Worm (Caenorhabditis elegans): Measurements from ENCODE around the gene rft-2.
"Not testable (repeated sequence)": the region's sequence is repeated elsewhere in the genome, so short reads cannot be mapped to it uniquely, and the experiment has no call there.

rft-2 gene

ce11 chrV:4489893-4490292, 39.5 kb upstream of the rft-2 start:
- TF ChIP-seq unc-62 (GFP tag; optimal IDR thresholded peaks at IDR 0.05) (peak; percentile 30), R02D3.7 (tag; optimal IDR thresholded peaks at IDR 0.05) (no peak)

ce11 chrV:4488989-4489388, 38.6 kb upstream of the rft-2 start:
- no peak for TF ChIP-seq nfya-1 (tag; optimal IDR thresholded peaks at IDR 0.05; ENCODE audit: insufficient read depth)
- TF ChIP-seq fkh-2 (tag; optimal IDR thresholded peaks at IDR 0.05): no peak

ce11 chrV:4487888-4488287, 37.5 kb upstream of the rft-2 start:
- no peak for TF ChIP-seq lin-39 (tag; optimal IDR thresholded peaks at IDR 0.05)
- no peak for TF ChIP-seq ceh-16 (tag; optimal IDR thresholded peaks at IDR 0.05)
- TF ChIP-seq skn-1 (tag; optimal IDR thresholded peaks at IDR 0.05): no peak
- TF ChIP-seq egl-27 (tag; optimal IDR thresholded peaks at IDR 0.05): no peak
- TF ChIP-seq lsy-12 (tag; optimal IDR thresholded peaks at IDR 0.05): no peak
- no peak for TF ChIP-seq ceh-9 (tag; optimal IDR thresholded peaks at IDR 0.05)
- TF ChIP-seq unc-39 (tag; optimal IDR thresholded peaks at IDR 0.05): no peak
- no peak for TF ChIP-seq fkh-10 (GFP tag; optimal IDR thresholded peaks at IDR 0.05)
- no peak for TF ChIP-seq unc-62 (GFP tag; optimal IDR thresholded peaks at IDR 0.05)
- no peak for TF ChIP-seq nhr-23 (tag; optimal IDR thresholded peaks at IDR 0.05)
- no peak for TF ChIP-seq aly-2 (tag; optimal IDR thresholded peaks at IDR 0.05)
- TF ChIP-seq sea-2 (GFP tag; optimal IDR thresholded peaks at IDR 0.05): no peak
- TF ChIP-seq ceh-82 (tag; optimal IDR thresholded peaks at IDR 0.05): no peak
- TF ChIP-seq elt-2 (tag; optimal IDR thresholded peaks at IDR 0.05): no peak
- TF ChIP-seq zag-1 (tag; optimal IDR thresholded peaks at IDR 0.05): no peak
- TF ChIP-seq nhr-77 (tag; optimal IDR thresholded peaks at IDR 0.05): no peak
- TF ChIP-seq ZK546.5 (tag; optimal IDR thresholded peaks at IDR 0.05): no peak
- no peak for TF ChIP-seq lin-15B (tag; optimal IDR thresholded peaks at IDR 0.05)
- no peak for TF ChIP-seq ceh-28 (tag; optimal IDR thresholded peaks at IDR 0.05)

- TF ChIP-seq elt-2 (tag; optimal IDR thresholded peaks at IDR 0.05) (peak; percentile 1), eor-1 (tag; optimal IDR thresholded peaks at IDR 0.05) (no peak), pqm-1 (tag; optimal IDR thresholded peaks at IDR 0.05) (no peak), ceh-9 (tag; optimal IDR thresholded peaks at IDR 0.05) (no peak), ama-1 (optimal IDR thresholded peaks at IDR 0.05) (peak; percentile 61)
Observed at ce11 chrV:4486626-4487025, 36.3 kb upstream of the rft-2 start.

ce11 chrV:4483049-4483507, 32.7 kb upstream of the rft-2 start, which contains the start of gene exc-15:
exc-15 (plus strand) TSS chrV:4483459.
- peak; percentile 25 for TF ChIP-seq nhr-23 (tag; optimal IDR thresholded peaks at IDR 0.05)
- TF ChIP-seq pha-4 (tag; optimal IDR thresholded peaks at IDR 0.05): peak; percentile 18
- no peak for TF ChIP-seq ama-1 (optimal IDR thresholded peaks at IDR 0.05)
- TF ChIP-seq nhr-43 (tag; optimal IDR thresholded peaks at IDR 0.05; ENCODE audit: poor library complexity, severe bottlenecking): peak; percentile 24
- peak; percentile 91 for TF ChIP-seq elt-2 (tag; optimal IDR thresholded peaks at IDR 0.05)
- no peak for TF ChIP-seq nhr-11 (tag; optimal IDR thresholded peaks at IDR 0.05)
- no peak for TF ChIP-seq egl-27 (tag; optimal IDR thresholded peaks at IDR 0.05)
- TF ChIP-seq pqm-1 (tag; optimal IDR thresholded peaks at IDR 0.05): peak; percentile 48
- TF ChIP-seq ceh-28 (tag; optimal IDR thresholded peaks at IDR 0.05): peak; percentile 11

ce11 chrV:4481823-4482222, 31.5 kb upstream of the rft-2 start:
- TF ChIP-seq sea-2 (GFP tag; optimal IDR thresholded peaks at IDR 0.05) (no peak), elt-1 (tag; optimal IDR thresholded peaks at IDR 0.05) (peak; percentile 53)

- TF ChIP-seq lsy-12, nhr-28, hmg-11 (tag; optimal IDR thresholded peaks at IDR 0.05): not testable (repeated sequence)
Observed at ce11 chrV:4474543-4474942, 24.2 kb upstream of the rft-2 start, which contains the start of gene str-35. str-35 (plus strand) TSS chrV:4474843.
